Worm (Caenorhabditis elegans) whole organism, dauer: Measurements from ENCODE around the gene F28H7.2.

Experiments used
- unc-62 ChIP-seq: sonication (generic microtip); optimal IDR thresholded peaks from 2 replicates; lab custom pipeline; 2017; ENCODE audit warnings: missing biosample characterization, missing genetic modification reagents, missing genetic modification characterization

The F28H7.2 gene

DNA sequence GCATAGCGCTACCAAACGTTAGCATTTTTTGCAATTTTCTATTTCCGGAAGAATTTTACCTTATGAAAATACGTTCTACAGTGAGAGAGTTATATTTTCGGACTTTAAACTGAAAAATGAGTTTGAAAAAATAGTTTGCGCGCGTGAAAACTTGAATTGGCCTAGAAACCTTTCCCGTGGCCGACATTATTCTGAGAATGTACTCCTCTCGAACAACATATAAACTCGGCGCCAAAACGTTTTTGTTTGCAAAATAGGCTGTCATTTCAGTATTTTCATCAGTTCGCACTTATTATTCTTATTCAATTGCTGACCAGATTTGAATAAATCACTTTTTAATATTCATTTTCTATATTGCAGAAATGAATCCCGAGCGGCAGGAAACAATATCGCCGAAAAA is 10.9 kb upstream of the F28H7.2 start, which contains the start of the genes mre-11 and wdr-5.3:
Gene mre-11, minus strand, starts transcription at position 113 of the 400 bp plus-strand sequence.
Gene wdr-5.3, plus strand, starts transcription at position 361 of the 400 bp plus-strand sequence.
- TF ChIP-seq unc-62 (GFP tag; lab: Kevin White, UChicago) = no peak

DNA sequence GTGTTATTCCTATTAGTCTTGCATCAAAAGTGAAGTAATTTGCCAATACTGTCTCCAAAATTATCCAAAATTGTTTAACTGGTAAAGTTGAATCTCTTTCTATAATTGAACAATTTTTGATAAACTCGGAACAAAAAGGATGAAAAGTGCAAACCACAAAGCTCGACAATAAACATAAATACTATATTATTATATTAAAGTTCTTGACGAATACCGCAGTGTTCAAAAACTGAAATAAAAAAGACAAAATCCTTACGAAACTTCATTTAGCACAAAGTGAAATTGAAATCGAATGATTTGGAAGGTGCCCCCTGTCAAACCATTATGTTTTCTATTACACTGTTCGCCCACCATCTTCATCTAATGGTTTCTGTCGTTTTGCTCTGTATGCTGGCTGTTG is 6.3 kb upstream of the F28H7.2 start, which contains the start of gene ZC302.3:
Gene ZC302.3, minus strand, starts transcription at position 101 of the 400 bp plus-strand sequence.
- no peak for TF ChIP-seq unc-62 (GFP tag; lab: Kevin White, UChicago)

DNA sequence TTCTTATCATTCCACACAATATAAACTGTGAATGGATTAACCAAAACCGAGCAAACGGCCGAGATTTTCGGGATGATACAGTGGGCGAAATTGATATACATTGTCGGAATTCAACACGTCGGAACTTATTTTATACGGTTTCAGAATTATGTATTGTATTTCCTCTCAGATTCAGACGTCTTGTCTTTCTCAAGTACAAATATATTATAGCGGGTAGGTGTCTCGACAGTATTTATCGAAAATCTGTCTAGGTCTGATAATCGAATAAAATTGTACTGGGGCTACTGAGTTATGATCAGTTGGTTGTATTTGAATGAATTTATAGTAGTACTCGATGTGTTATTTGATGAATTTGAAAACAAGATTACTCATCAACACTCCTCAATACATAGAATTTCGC is 4.1 kb upstream of the F28H7.2 start, which contains the start of gene srj-22:
Gene srj-22, minus strand, starts transcription at position 101 of the 400 bp plus-strand sequence.
- TF ChIP-seq unc-62 (GFP tag; lab: Kevin White, UChicago) = no peak

DNA sequence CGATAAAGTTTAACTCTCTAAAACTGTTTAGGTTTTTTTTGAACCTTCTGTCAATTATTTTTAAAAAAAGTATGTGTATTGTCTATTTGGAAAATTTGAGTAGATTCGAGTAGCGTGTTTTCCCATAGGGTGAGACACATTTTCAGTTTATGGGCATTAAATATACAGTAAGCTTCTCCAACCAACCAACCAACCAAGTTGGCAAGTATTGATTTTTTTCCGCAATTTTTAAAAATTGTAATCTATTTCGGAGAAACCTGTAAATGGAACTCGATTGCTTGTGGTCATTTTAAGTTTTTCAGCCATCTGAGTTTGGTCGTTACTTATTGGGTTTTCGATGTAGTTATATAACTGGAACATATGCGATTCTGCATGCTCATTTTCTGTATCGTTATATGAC is 2.7 kb upstream of the F28H7.2 start, which contains the start of gene srj-21:
Gene srj-21, plus strand, starts transcription at position 301 of the 400 bp plus-strand sequence.
- no peak for TF ChIP-seq unc-62 (GFP tag; lab: Kevin White, UChicago)

DNA sequence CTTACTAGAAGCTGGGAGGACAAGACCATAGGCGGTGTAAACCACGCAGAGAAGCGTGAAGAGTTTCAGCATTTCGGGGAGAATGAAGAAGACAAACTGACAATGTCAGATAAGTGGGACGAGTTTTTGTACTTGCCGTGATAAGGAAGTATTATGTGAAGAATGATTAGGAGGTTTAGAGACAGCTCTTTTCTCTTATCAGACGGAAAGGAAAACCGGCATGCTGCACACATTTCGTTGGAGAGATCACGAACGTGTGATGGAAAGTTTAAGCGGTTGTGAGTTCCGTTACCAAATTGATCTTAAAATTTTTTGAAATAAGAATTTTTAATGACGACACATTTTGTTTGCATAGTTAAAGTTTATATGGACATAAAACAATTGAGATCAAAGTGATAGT is 2.9 kb downstream of the F28H7.2 start, which contains the start of gene F28H7.3:
Gene F28H7.3, minus strand, starts transcription at position 159 of the 400 bp plus-strand sequence.
- TF ChIP-seq unc-62 (GFP tag; lab: Kevin White, UChicago) = no peak

DNA sequence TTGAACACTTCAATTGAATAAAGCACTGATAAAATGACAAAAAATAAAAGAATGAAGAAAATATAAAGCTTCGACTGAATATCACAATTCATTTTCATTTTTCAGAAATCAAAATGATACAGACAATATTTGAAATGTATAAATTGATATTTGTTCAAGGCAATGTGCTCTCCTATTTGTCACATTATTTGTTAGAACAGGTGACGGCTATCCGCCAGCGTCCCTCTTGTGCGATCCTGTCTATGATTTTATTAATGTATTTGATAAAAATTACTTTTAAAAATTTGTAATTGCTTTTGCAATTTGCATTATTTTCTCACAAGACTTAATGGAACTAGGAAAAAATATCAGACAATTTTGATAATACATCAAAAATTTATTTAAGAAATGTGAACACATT is 6.3 kb downstream of the F28H7.2 start, which contains the start of gene F28H7.7:
Gene F28H7.7, minus strand, starts transcription at position 101 of the 400 bp plus-strand sequence.
- TF ChIP-seq unc-62 (GFP tag; lab: Kevin White, UChicago) = no peak

DNA sequence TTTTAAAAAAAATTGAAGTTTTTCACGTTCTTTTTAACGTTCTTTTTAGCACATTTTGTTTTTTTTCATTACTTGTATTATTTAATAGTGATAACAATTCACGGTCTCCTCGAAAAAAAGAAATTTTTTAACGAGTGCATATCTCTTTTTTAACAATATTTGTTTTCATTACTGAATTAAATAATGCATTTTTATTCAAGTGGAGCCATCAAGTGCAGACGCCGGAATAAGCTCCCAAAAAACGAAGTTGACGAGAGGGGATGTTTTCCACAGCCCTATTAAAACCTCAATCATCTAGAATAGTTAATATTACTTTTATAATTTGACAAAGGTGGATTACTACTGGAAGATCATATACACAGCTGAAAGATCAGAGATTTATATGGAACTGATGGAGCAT is 9.0 kb downstream of the F28H7.2 start, which contains the start of gene irld-6:
Gene irld-6, minus strand, starts transcription at position 101 of the 400 bp plus-strand sequence.
- TF ChIP-seq unc-62 (GFP tag; lab: Kevin White, UChicago) = no peak

DNA sequence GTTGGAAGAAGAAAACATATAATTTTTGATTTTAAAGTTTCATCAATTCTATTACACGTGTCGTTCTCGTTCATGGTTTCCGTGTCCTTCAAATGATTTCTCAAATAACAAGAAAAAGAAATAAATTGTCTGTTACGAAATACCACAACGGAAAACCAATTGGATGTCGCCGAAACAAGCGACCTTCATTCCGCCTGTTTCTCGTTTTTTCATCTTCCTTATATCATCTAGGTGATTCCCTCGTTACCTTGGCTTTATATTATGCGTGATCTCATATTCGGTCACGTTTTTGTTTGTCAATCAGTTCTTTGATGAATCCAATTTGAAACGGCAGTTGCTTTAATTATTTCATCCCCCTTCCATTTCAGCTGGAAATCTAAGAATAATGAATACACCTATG is 9.4 kb downstream of the F28H7.2 start:
- TF ChIP-seq unc-62 (GFP tag; lab: Kevin White, UChicago) = no peak

DNA sequence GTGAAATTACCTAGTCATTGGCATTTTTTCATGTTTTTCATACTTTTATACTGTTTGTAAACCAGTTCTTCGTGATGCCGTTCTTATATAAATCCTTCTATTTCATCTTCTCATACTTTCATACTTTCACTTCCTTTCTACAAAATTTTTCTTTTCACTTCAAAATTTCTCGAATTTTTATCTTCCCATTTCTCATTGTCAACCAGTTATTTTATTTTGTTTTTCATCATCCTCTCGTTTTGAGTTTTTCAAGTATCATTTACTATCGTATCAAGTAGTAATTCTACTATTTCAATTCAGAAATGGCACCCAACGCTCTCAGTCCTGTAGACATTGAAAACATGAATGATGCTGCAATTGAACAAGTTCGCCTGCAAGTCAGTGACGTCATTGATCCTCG is 11.0 kb downstream of the F28H7.2 start, which contains the start of gene F28H7.8:
Gene F28H7.8, plus strand, starts transcription at position 301 of the 400 bp plus-strand sequence.
- no peak for TF ChIP-seq unc-62 (GFP tag; lab: Kevin White, UChicago)

DNA sequence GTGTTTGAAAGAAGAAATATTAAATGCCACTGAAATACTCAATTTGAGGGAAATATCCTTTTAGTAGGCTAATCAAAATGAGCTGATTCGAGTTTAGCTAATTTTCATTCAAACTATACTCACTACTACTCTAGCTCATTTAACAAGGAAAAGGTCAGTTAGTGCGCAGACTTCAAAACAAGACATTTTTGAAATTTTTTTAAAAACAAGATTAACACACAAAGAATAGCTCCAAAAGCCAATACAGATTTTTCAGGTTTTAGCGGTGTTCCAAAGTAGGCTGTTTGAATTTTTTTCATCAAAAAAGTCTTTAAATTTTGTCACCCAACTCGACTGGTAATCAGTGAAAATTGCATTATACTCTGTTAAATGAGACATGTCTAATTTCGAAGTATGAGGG is 13.1 kb downstream of the F28H7.2 start:
- TF ChIP-seq unc-62 (GFP tag; lab: Kevin White, UChicago) = no peak

DNA sequence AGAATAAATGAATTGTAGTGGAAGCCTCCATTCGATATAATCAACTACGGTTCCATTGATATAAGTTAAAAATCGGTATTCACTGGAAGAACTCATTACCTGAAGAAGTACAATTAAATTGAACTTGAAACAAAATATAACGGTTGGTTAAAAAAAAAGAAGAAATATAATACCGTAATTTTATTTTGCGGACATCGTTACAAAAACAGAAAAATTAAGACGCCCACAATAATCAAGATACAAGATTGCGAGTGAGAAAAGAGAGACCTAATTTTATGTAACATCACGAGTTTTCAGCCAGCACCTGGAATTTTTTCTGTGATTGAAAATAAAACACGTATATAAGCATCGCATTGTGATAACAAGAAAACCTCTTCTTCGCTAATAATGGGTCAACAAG is 15.0 kb downstream of the F28H7.2 start, which contains the start of gene sre-6:
Gene sre-6, minus strand, starts transcription at position 101 of the 400 bp plus-strand sequence.
- no peak for TF ChIP-seq unc-62 (GFP tag; lab: Kevin White, UChicago)

DNA sequence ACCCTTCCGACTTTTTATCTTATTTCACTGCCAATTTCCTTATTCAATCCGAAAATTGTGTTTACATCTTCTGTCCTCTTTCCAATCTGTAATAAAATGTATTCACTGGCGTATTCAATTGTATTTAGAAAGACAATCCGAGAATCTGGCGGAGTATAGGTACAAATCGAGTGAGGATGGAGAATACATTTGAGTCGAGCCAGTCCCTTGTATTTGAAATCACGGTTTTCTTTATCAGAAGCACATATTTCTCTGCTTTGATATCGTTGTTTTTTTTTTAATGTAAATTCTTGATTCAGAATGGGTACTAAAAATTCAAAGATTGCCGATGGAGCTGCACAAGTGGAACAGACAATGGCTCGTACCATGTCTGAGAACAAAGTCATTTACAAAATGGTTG is 16.4 kb downstream of the F28H7.2 start, which contains the start of gene ocr-1:
Gene ocr-1, plus strand, starts transcription at position 301 of the 400 bp plus-strand sequence.
- no peak for TF ChIP-seq unc-62 (GFP tag; lab: Kevin White, UChicago)

DNA sequence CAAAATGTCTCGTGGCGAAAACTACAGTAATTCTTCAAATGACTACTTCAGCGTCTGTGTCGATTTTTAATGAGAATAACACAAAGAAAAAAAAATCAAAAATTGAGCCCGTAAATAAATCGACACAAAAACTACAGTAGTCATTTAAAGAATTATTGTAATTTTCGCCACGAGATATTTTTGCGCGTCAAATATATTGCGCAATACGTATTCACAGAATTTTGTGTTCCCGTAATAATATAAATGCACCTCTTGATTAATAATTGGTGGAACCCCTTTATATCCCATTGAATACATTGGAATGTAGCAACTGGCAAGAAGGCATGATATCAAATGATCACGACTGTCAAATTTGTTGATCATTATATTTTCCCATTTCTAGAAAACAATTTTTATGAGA is 21.2 kb downstream of the F28H7.2 start:
- no peak for TF ChIP-seq unc-62 (GFP tag; lab: Kevin White, UChicago)

DNA sequence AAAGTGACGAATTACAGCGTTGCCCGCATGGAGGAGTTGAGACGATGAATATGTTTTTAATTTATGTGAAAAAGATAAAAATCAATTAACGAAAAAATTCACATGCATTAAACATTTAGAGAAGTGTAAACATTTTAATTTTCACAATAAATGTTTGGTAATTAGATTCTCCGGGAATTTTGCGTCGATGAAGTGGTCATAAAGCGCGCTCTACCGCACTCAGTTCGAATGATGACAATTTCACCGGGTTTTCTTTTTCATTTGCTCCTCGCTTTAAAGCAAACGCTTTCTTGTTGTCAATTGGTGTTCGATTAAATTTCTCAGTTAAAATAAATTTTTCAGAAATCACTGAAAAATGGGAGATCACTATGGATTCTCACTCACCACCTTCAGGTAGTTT is 22.3 kb downstream of the F28H7.2 start, which contains the start of the genes D1054.1 and pas-2:
Gene D1054.1, minus strand, starts transcription at position 192 of the 400 bp plus-strand sequence.
Gene pas-2, plus strand, starts transcription at position 343 of the 400 bp plus-strand sequence.
- no peak for TF ChIP-seq unc-62 (GFP tag; lab: Kevin White, UChicago)

DNA sequence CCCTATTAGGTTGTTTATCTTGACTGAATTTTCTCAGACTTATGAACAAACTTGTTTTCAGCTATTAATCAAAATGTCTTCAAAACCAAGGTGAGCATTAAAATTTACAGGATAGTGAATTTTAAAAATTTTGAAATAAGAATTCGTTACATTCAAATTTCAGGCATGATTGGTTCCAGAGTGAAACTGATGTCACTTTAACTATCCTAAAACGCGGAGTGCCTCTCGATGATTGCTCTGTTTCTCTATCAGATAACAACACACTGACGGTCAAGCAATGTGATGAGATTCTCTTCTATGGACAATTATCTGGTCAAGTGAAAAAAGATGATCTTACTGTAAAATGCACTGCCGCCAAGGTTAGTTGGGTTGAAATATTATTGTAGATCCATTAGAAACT is 23.7 kb downstream of the F28H7.2 start, which contains the start of gene D1054.3:
Gene D1054.3, plus strand, starts transcription at position 62 of the 400 bp plus-strand sequence.
- TF ChIP-seq unc-62 (GFP tag; lab: Kevin White, UChicago) = no peak

DNA sequence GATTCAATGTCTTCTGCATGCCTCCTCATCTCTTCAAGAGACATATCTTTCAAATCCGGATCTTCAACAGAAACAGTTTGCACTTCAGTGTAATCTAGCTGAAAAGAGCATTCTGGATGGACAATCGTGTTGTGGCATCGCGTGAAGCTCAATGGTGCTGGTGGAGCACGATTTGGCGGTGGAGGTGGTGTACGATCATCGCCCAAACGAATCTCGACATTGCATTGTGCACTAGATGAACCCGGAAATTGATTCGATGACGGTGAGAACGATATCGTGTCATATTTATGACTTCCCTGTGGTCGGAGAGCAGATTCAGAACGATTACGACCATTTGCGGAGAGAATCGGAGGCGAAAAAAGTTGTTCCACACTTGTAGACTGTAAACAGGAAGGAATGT is 25.5 kb downstream of the F28H7.2 start:
- no peak for TF ChIP-seq unc-62 (GFP tag; lab: Kevin White, UChicago)
